Fruit fly (Drosophila melanogaster) Kc167 (cell line): ENCODE data around the gene CG1161.

Experiments used
- Myc ChIP-seq: fragments of >200 bp; optimal IDR thresholded peaks from 2 replicates; lab custom pipeline; 2017; ENCODE audit warnings: missing external identifiers
- h ChIP-seq: fragments of >200 bp; optimal IDR thresholded peaks from 3 replicates; lab custom pipeline; 2018; ENCODE audit warnings: missing external identifiers
- psq ChIP-seq: fragments of >200 bp; optimal IDR thresholded peaks from 2 replicates; lab custom pipeline; 2017; ENCODE audit warnings: missing external identifiers
- ttk ChIP-seq: sonication (Bioruptor generic); optimal IDR thresholded peaks from 2 replicates; lab custom pipeline; 2017; ENCODE audit warnings: missing external identifiers

DNA sequence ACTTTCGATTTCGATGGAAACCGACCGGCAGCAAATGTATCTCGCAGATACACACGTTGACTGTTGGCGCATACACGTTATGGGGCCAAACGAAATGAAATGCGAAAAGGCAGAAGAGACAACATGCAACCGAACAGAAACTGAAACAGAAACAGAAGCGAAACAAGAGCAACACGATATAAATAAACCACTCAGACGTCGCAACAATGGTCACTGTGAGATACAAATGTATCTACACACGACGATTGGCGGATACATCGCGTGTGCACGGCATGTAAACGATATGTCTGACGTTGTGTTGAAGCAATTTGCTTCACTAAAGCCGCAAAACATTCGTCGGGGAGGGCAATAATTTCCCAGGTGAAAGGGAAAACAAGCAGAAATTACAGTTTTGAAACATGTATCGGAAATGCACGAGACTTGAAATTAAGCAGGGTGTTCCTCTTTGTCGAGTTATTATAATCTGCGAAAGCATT lies 37.2 kb upstream of the CG1161 start:
- TF ChIP-seq h (lab: Kevin White, UChicago) (no peak), Myc (lab: Kevin White, UChicago) (no peak), ttk (no peak), psq (lab: Kevin White, UChicago) (no peak)
